Worm (Caenorhabditis elegans): ENCODE results near the gene hpo-34.

hpo-34 gene

DNA sequence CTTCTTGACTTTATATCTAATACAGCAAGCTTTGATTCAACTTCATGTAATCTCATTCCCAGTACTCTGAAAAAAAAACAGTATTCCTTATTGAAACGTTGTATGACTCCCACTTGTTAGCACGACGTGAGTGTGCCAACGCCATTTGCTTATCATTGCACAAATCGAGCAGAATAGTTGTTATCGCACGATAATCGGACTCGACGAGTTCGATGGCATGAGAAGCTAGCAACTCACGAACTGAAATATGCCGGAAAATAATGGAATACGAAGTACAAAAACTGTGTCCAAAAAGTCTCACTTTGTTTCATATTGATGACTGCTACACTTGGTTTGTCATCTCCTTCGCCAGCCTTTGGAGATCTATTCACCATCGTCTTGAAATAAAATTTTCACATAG lies 9.3 kb downstream of the hpo-34 start:
- no peak for TF ChIP-seq zip-8 (tag; optimal IDR thresholded peaks at IDR 0.05)
- TF ChIP-seq snpc-4 (tag; optimal IDR thresholded peaks at IDR 0.05), result no peak
- no peak for TF ChIP-seq lin-13 (tag; optimal IDR thresholded peaks at IDR 0.05)
- TF ChIP-seq sem-2 (GFP tag; optimal IDR thresholded peaks at IDR 0.05), result no peak
- TF ChIP-seq nhr-28 (tag; optimal IDR thresholded peaks at IDR 0.05), result no peak
- no peak for TF ChIP-seq ham-2 (GFP tag; optimal IDR thresholded peaks at IDR 0.05)
- TF ChIP-seq ceh-39 (tag; optimal IDR thresholded peaks at IDR 0.05), result no peak
- TF ChIP-seq nhr-76 (tag; optimal IDR thresholded peaks at IDR 0.05), result no peak
- no peak for TF ChIP-seq elt-3 (tag; optimal IDR thresholded peaks at IDR 0.05)
- TF ChIP-seq unc-62 (GFP tag; optimal IDR thresholded peaks at IDR 0.05), result no peak
- no peak for TF ChIP-seq nhr-12 (tag; optimal IDR thresholded peaks at IDR 0.05)
- no peak for TF ChIP-seq mab-5 (tag; optimal IDR thresholded peaks at IDR 0.05)
- no peak for TF ChIP-seq drap-1 (GFP tag; optimal IDR thresholded peaks at IDR 0.05)
- TF ChIP-seq pha-4 (tag; optimal IDR thresholded peaks at IDR 0.05), result no peak
- TF ChIP-seq ceh-43 (GFP tag; optimal IDR thresholded peaks at IDR 0.05), result no peak
- no peak for TF ChIP-seq tbx-8 (GFP tag; optimal IDR thresholded peaks at IDR 0.05)
- TF ChIP-seq cnd-1 (tag; optimal IDR thresholded peaks at IDR 0.05), result no peak

DNA sequence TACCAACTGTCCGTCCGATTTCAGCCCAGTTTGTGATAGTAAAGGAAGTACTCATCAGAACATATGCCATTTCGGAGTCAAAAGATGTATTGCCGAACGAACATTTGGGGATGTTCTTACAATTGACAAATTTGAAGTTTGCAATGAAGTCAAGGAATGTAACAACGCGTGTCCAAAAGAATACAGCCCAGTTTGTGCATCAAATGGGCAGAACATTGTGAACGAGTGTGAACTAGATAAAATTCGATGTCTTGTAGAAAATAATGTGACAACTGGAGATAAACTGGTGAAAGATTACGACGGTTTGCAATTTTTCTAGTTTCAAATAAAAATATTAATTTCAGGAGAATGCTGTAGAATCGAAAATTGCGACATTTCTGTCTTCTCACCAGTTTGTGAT lies 11.0 kb downstream of the hpo-34 start:
- no peak for TF ChIP-seq mab-5 (tag; optimal IDR thresholded peaks at IDR 0.05)
- TF ChIP-seq ztf-11 (tag; optimal IDR thresholded peaks at IDR 0.05), result no peak
- TF ChIP-seq lin-32 (GFP tag; optimal IDR thresholded peaks at IDR 0.05), result no peak
- no peak for TF ChIP-seq ceh-43 (GFP tag; optimal IDR thresholded peaks at IDR 0.05)
- TF ChIP-seq nhr-12 (tag; optimal IDR thresholded peaks at IDR 0.05), result no peak
- TF ChIP-seq ceh-39 (tag; optimal IDR thresholded peaks at IDR 0.05), result no peak
- no peak for TF ChIP-seq ham-2 (GFP tag; optimal IDR thresholded peaks at IDR 0.05)
- TF ChIP-seq mep-1 (tag; optimal IDR thresholded peaks at IDR 0.05), result no peak
- no peak for TF ChIP-seq unc-120 (tag; optimal IDR thresholded peaks at IDR 0.05; ENCODE audit: poor library complexity, severe bottlenecking)

DNA sequence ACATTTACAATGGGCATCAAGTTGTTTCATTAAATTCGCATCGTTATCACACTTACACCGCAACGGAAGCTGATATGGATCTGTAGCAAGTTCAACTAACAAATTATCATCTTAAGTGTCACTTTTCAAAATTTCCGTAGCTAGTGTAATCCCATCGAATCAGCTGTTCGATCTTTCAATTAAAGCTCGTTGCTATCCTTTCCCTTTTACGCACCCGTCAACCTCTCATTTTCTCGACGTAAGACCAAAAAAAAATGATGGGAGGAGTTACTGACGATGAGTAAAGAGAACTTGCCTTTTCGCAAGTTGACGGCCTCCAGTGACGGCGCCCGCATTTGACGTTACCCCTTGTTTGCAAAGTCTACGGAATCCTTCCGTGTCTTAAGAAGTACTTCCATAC lies 16.9 kb downstream of the hpo-34 start, which contains the start of gene F29G6.1:
Gene F29G6.1, plus strand, starts transcription at position 301 of the 400 bp plus-strand sequence.
- TF ChIP-seq ceh-39 (tag; optimal IDR thresholded peaks at IDR 0.05), result no peak
- no peak for TF ChIP-seq nhr-28 (tag; optimal IDR thresholded peaks at IDR 0.05)
- no peak for TF ChIP-seq nhr-237 (tag; optimal IDR thresholded peaks at IDR 0.05)
- no peak for TF ChIP-seq cnd-1 (tag; optimal IDR thresholded peaks at IDR 0.05)
- no peak for TF ChIP-seq tbx-8 (GFP tag; optimal IDR thresholded peaks at IDR 0.05)
- no peak for TF ChIP-seq ham-2 (GFP tag; optimal IDR thresholded peaks at IDR 0.05)
- TF ChIP-seq drap-1 (GFP tag; optimal IDR thresholded peaks at IDR 0.05), result no peak
- TF ChIP-seq nhr-76 (tag; optimal IDR thresholded peaks at IDR 0.05), result no peak
- TF ChIP-seq sem-2 (GFP tag; optimal IDR thresholded peaks at IDR 0.05), result no peak
- no peak for TF ChIP-seq elt-1 (tag; optimal IDR thresholded peaks at IDR 0.05; ENCODE audit: borderline replicate concordance, insufficient read depth)
- TF ChIP-seq zip-8 (tag; optimal IDR thresholded peaks at IDR 0.05), result no peak
- no peak for TF ChIP-seq hlh-1 (tag; optimal IDR thresholded peaks at IDR 0.05)
- TF ChIP-seq ceh-83 (GFP tag; optimal IDR thresholded peaks at IDR 0.05), result no peak
- no peak for TF ChIP-seq ceh-43 (GFP tag; optimal IDR thresholded peaks at IDR 0.05)
- TF ChIP-seq lsy-2 (tag; optimal IDR thresholded peaks at IDR 0.05), result no peak
- TF ChIP-seq lin-13 (tag; optimal IDR thresholded peaks at IDR 0.05), result no peak
- TF ChIP-seq mep-1 (tag; optimal IDR thresholded peaks at IDR 0.05), result no peak
- TF ChIP-seq mab-5 (tag; optimal IDR thresholded peaks at IDR 0.05), result no peak
- TF ChIP-seq ces-1 (GFP tag; optimal IDR thresholded peaks at IDR 0.05), result no peak
- no peak for TF ChIP-seq flh-1 (GFP tag; optimal IDR thresholded peaks at IDR 0.05)

DNA sequence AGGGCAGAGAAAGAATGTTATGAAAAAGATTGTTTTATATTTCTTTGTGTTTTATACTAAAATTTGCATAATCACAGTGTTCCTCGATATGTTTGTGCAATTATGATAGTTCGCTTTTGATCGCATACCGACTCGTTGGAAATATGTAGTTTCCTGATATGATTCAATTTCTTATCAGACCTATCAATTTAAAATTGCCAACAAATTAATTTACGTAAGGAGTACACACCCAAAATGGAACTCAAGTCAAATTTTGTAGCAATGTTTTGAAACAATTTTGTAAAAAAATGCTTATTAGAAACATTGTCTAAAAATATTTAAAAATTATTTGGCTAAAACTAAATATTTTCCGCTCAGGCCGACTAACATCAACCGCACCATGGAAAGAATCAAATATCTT lies 18.3 kb downstream of the hpo-34 start:
- TF ChIP-seq zip-8 (tag; optimal IDR thresholded peaks at IDR 0.05) (no peak), ces-1 (GFP tag; optimal IDR thresholded peaks at IDR 0.05) (no peak), elt-1 (tag; optimal IDR thresholded peaks at IDR 0.05; ENCODE audit: borderline replicate concordance, insufficient read depth) (no peak), elt-3 (tag; optimal IDR thresholded peaks at IDR 0.05) (no peak), lsy-2 (tag; optimal IDR thresholded peaks at IDR 0.05) (no peak), cnd-1 (tag; optimal IDR thresholded peaks at IDR 0.05) (no peak), sptf-1 (tag; optimal IDR thresholded peaks at IDR 0.05) (no peak), pha-4 (tag; optimal IDR thresholded peaks at IDR 0.05) (no peak), mls-2 (tag; optimal IDR thresholded peaks at IDR 0.05) (no peak), ceh-39 (tag; optimal IDR thresholded peaks at IDR 0.05) (no peak), ztf-11 (tag; optimal IDR thresholded peaks at IDR 0.05) (no peak)

DNA sequence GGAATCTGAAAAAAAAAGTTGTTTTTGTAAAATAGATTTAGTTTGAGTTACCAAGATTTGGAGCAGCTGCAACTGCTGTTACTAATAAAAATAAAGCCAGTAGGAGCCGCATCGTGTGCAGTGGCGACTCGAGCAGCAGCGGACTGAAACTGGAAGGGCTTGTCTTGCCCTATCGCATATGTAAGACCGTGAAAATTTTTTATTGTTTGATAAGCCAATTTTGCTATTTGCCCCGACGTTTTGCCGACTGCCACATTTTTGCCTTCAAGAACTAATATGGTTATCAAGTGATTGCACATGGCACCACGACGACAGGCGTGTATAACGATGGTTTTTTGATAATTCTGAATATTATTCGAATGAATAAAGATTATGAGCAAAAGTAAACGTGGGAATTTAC lies 19.1 kb downstream of the hpo-34 start, which contains the start of gene T25C12.3:
Gene T25C12.3, minus strand, starts transcription at position 262 of the 400 bp plus-strand sequence.
- TF ChIP-seq lin-32 (GFP tag; optimal IDR thresholded peaks at IDR 0.05) (no peak), sem-2 (GFP tag; optimal IDR thresholded peaks at IDR 0.05) (no peak), nhr-12 (tag; optimal IDR thresholded peaks at IDR 0.05) (no peak), drap-1 (GFP tag; optimal IDR thresholded peaks at IDR 0.05) (no peak), snpc-4 (tag; optimal IDR thresholded peaks at IDR 0.05) (no peak), nhr-2 (tag; optimal IDR thresholded peaks at IDR 0.05) (no peak), unc-120 (tag; optimal IDR thresholded peaks at IDR 0.05; ENCODE audit: poor library complexity, severe bottlenecking) (no peak), ceh-43 (GFP tag; optimal IDR thresholded peaks at IDR 0.05) (no peak), lin-13 (tag; optimal IDR thresholded peaks at IDR 0.05) (no peak), ham-2 (GFP tag; optimal IDR thresholded peaks at IDR 0.05) (no peak), ztf-11 (tag; optimal IDR thresholded peaks at IDR 0.05) (no peak), unc-39 (tag; optimal IDR thresholded peaks at IDR 0.05) (no peak), mls-2 (tag; optimal IDR thresholded peaks at IDR 0.05) (no peak), pha-4 (tag; optimal IDR thresholded peaks at IDR 0.05) (no peak), ceh-83 (GFP tag; optimal IDR thresholded peaks at IDR 0.05) (no peak)
